Worm (Caenorhabditis elegans) whole organism, L4 larva: ENCODE data around the gene hsp-1.

ENCODE experiments used
- F26F4.8 ChIP-seq: fragments of 200-800 bp; sonication (Bioruptor generic); conservative IDR thresholded peaks from 2 replicates; pipeline ENCODE4 v1.3.6; 2022; ENCODE audit warnings: missing genetic modification characterization, missing compliant biosample characterization
- F44E2.7 ChIP-seq: fragments of 200-800 bp; sonication (Bioruptor generic); IDR thresholded peaks from 2 replicates; pipeline ENCODE4 v2.1.2; 2022; ENCODE audit warnings: missing genetic modification characterization, missing compliant biosample characterization
- R02D3.7 ChIP-seq: fragments of 150-350 bp; sonication (generic microtip); optimal IDR thresholded peaks from 3 replicates; lab custom pipeline; 2014; ENCODE audit warnings: missing biosample characterization, missing genetic modification characterization
- aha-1 ChIP-seq: fragments of 150-350 bp; peaks from one replicate; lab custom pipeline; 2014; ENCODE audit warnings: missing biosample characterization, missing genetic modification characterization
- attf-4 ChIP-seq: sonication (generic microtip); optimal IDR thresholded peaks from 3 replicates; lab custom pipeline; 2017; ENCODE audit warnings: missing biosample characterization, missing genetic modification characterization
- ceh-20 ChIP-seq: fragments of 200-800 bp; sonication (Bioruptor generic); IDR thresholded peaks from 2 replicates; pipeline ENCODE4 v1.3.6; 2022; ENCODE audit warnings: missing genetic modification reagents, missing genetic modification characterization, missing compliant biosample characterization
- ceh-82 ChIP-seq: sonication (generic microtip); optimal IDR thresholded peaks from 2 replicates; lab custom pipeline; 2017; ENCODE audit warnings: missing biosample characterization, missing genetic modification characterization
- daf-12 ChIP-seq: fragments of 150-350 bp; optimal IDR thresholded peaks from 2 replicates; lab custom pipeline; 2014; ENCODE audit warnings: missing biosample characterization, missing genetic modification reagents, missing genetic modification characterization
- daf-16 ChIP-seq, 3 experiments: sonication (generic microtip); optimal IDR thresholded peaks; 2 replicates each; lab custom pipeline; 2016 to 2017; ENCODE audit warnings: missing genetic modification characterization in 3 of 3, missing genetic modification reagents in 3 of 3, mild to moderate bottlenecking in 2 of 3, missing compliant biosample characterization in 2 of 3, missing biosample characterization in 1 of 3, moderate library complexity in 1 of 3
- dmd-8 ChIP-seq: fragments of 200-800 bp; sonication (Bioruptor generic); IDR thresholded peaks from 2 replicates; pipeline ENCODE4 v1.3.6; 2022; ENCODE audit warnings: missing genetic modification characterization, missing compliant biosample characterization
- dpl-1 ChIP-seq: fragments of 150-350 bp; optimal IDR thresholded peaks from 2 replicates; lab custom pipeline; 2014; ENCODE audit warnings: missing biosample characterization, missing genetic modification reagents, missing genetic modification characterization
- dve-1 ChIP-seq: sonication (generic microtip); optimal IDR thresholded peaks from 2 replicates; lab custom pipeline; 2017; ENCODE audit warnings: antibody characterized with exemption, mild to moderate bottlenecking, missing genetic modification characterization, missing compliant biosample characterization; ENCODE audit not compliant: insufficient read depth
- gei-8 ChIP-seq: fragments of 200-800 bp; sonication (Bioruptor generic); optimal IDR thresholded peaks from 2 replicates; lab custom pipeline; 2018; ENCODE audit warnings: mild to moderate bottlenecking, missing genetic modification characterization, missing compliant biosample characterization
- hlh-11 ChIP-seq: fragments of 200-800 bp; sonication (Bioruptor generic); optimal IDR thresholded peaks from 2 replicates; lab custom pipeline; 2018; ENCODE audit warnings: mild to moderate bottlenecking, missing genetic modification characterization, missing compliant biosample characterization
- hlh-30 ChIP-seq: sonication (generic microtip); optimal IDR thresholded peaks from 2 replicates; lab custom pipeline; 2017; ENCODE audit warnings: antibody characterized with exemption, mild to moderate bottlenecking, missing genetic modification characterization, missing compliant biosample characterization; ENCODE audit not compliant: insufficient read depth
- lin-13 ChIP-seq: fragments of 150-350 bp; optimal IDR thresholded peaks from 2 replicates; lab custom pipeline; 2014; ENCODE audit warnings: missing biosample characterization, missing genetic modification reagents, missing genetic modification characterization
- lin-38 ChIP-seq: fragments of 200-800 bp; sonication (Bioruptor generic); IDR thresholded peaks from 2 replicates; pipeline ENCODE4 v1.3.6; 2022; ENCODE audit warnings: missing genetic modification reagents, missing genetic modification characterization, missing compliant biosample characterization
- lin-39 ChIP-seq: fragments of 150-350 bp; optimal IDR thresholded peaks from 2 replicates; lab custom pipeline; 2014; ENCODE audit warnings: missing biosample characterization, missing genetic modification reagents, missing genetic modification characterization
- madf-9 ChIP-seq: fragments of 200-800 bp; sonication (Bioruptor generic); conservative IDR thresholded peaks from 2 replicates; pipeline ENCODE4 v1.3.6; 2022; ENCODE audit warnings: missing genetic modification reagents, missing genetic modification characterization, missing compliant biosample characterization
- mdl-1 ChIP-seq, 2 experiments: fragments of 150-350 bp in 1 of 2; sonication (generic microtip) in 1 of 2; optimal IDR thresholded peaks; 2 replicates each; lab custom pipeline; 2014 to 2017; ENCODE audit warnings: missing biosample characterization in 2 of 2, missing genetic modification characterization in 2 of 2
- mep-1 ChIP-seq: fragments of 150-350 bp; sonication (generic microtip); optimal IDR thresholded peaks from 3 replicates; lab custom pipeline; 2014; ENCODE audit warnings: missing biosample characterization, missing genetic modification characterization
- mxl-2 ChIP-seq: fragments of 200-800 bp; sonication (Bioruptor generic); conservative IDR thresholded peaks from 2 replicates; pipeline ENCODE4 v1.3.6; 2022; ENCODE audit warnings: missing genetic modification reagents, missing genetic modification characterization, missing compliant biosample characterization
- mxl-3 ChIP-seq: fragments of 200-800 bp; sonication (Bioruptor generic); optimal IDR thresholded peaks from 2 replicates; lab custom pipeline; 2018; ENCODE audit warnings: mild to moderate bottlenecking, missing genetic modification characterization, missing compliant biosample characterization
- nhr-25 ChIP-seq: sonication (generic microtip); optimal IDR thresholded peaks from 2 replicates; lab custom pipeline; 2017; ENCODE audit warnings: missing genetic modification characterization, mild to moderate bottlenecking, missing compliant biosample characterization, antibody characterized with exemption, moderate library complexity, borderline replicate concordance; ENCODE audit not compliant: insufficient read depth
- nhr-28 ChIP-seq: fragments of 150-350 bp; optimal IDR thresholded peaks from 2 replicates; lab custom pipeline; 2014; ENCODE audit warnings: missing biosample characterization, missing genetic modification characterization
- nhr-48 ChIP-seq: sonication (generic microtip); optimal IDR thresholded peaks from 2 replicates; lab custom pipeline; 2016; ENCODE audit warnings: mild to moderate bottlenecking, missing genetic modification characterization, missing compliant biosample characterization
- pha-4 ChIP-seq, 2 experiments: fragments of 150-350 bp in 1 of 2; fragments of 200-800 bp in 1 of 2; sonication (Bioruptor generic) in 1 of 2; IDR thresholded peaks in 1 of 2; optimal IDR thresholded peaks in 1 of 2; 2 replicates each; pipeline versions ENCODE4 v1.3.6 to Lab custom; 2014 to 2022; ENCODE audit warnings: missing genetic modification characterization in 2 of 2, missing genetic modification reagents in 2 of 2, missing biosample characterization in 1 of 2, missing compliant biosample characterization in 1 of 2
- pqm-1 ChIP-seq: sonication (generic microtip); optimal IDR thresholded peaks from 2 replicates; lab custom pipeline; 2017; ENCODE audit warnings: missing biosample characterization, missing genetic modification characterization
- sdz-12 ChIP-seq: fragments of 200-800 bp; sonication (Bioruptor generic); optimal IDR thresholded peaks from 2 replicates; lab custom pipeline; 2018; ENCODE audit warnings: mild to moderate bottlenecking, missing genetic modification characterization, missing compliant biosample characterization
- set-16 ChIP-seq: fragments of 200-800 bp; sonication (Bioruptor generic); IDR thresholded peaks from 2 replicates; pipeline ENCODE4 v1.3.6; 2022; ENCODE audit warnings: missing genetic modification reagents, missing genetic modification characterization, missing compliant biosample characterization
- snpc-4 ChIP-seq: fragments of 150-350 bp; optimal IDR thresholded peaks from 2 replicates; lab custom pipeline; 2014; ENCODE audit warnings: missing biosample characterization, missing genetic modification characterization
- spr-1 ChIP-seq: sonication (generic microtip); optimal IDR thresholded peaks from 2 replicates; lab custom pipeline; 2016; ENCODE audit warnings: mild to moderate bottlenecking, missing genetic modification characterization, missing compliant biosample characterization
- unc-130 ChIP-seq: sonication (generic microtip); optimal IDR thresholded peaks from 2 replicates; lab custom pipeline; 2016; ENCODE audit warnings: missing genetic modification reagents, missing genetic modification characterization, missing compliant biosample characterization
- zag-1 ChIP-seq: fragments of 150-350 bp; optimal IDR thresholded peaks from 2 replicates; lab custom pipeline; 2014; ENCODE audit warnings: missing biosample characterization, missing genetic modification characterization
- zip-11 ChIP-seq: fragments of 200-800 bp; sonication (Bioruptor generic); IDR thresholded peaks from 2 replicates; pipeline ENCODE4 v1.3.6; 2022; ENCODE audit warnings: missing genetic modification characterization, missing compliant biosample characterization

hsp-1 gene

DNA sequence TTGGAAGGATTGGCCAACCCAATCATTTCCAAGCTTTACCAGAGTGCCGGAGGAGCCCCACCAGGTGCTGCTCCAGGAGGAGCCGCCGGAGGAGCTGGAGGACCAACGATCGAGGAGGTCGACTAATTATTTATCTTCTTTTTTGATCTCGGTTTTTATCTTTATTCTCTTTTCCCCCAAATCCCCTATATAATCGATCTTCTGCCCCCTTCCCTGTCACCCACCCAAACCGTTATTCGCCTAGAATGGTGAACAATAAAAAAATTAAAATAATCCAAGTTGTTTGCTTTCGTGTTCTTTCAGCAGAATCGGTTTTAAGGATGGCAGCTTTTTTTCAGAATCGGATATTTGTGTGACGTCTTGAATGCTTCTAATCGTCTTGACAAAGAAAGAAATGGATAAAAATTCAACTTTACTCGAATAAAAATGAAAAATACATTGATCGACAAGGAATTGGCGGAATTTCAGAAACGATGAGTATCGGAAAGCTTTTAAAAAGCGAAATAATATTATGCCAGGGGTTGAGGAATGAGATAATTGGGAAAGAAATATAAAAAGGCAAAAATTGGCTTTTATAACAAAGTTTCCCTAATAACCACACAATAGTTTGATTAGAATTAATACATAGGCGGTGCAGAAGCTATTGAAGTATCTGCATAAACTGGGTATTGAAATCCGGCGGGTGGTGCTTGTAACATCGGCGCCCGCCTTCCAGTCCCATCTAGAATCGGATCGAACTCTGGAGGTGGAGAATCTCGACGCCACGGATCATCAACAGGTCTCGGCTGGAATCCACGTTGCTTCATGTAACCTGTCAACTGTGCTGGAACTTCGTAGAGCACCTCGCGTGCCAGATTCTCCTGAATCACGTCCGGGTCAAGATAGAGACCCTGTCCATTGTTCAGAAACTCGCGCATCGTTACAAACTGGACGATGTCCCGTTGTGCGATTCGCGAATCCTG lies 2.6 kb downstream of the hsp-1 start (continued):
- peak; percentile 4 for TF ChIP-seq sdz-12 (GFP tag; lab: Kevin White, UChicago)
- no peak for TF ChIP-seq R02D3.7
- peak; percentile 89 for TF ChIP-seq mep-1 (tag; lab: Kevin White, UChicago)
- no peak for TF ChIP-seq daf-12 (tag; lab: Kevin White, UChicago)
- TF ChIP-seq pqm-1 (tag; lab: Kevin White, UChicago): no peak
- TF ChIP-seq dve-1: peak; percentile 95
- no peak for TF ChIP-seq nhr-28 (tag; lab: Kevin White, UChicago)
- no peak for TF ChIP-seq gei-8 (GFP tag; lab: Kevin White, UChicago)
- peak; percentile 67 for TF ChIP-seq dmd-8 (GFP tag; lab: Robert Waterston, UW)
- peak; percentile 74 for TF ChIP-seq hlh-11
- TF ChIP-seq mxl-3 (GFP tag; lab: Kevin White, UChicago): no peak
- TF ChIP-seq nhr-25 (tag; lab: Kevin White, UChicago): no peak
- peak; percentile 95 for TF ChIP-seq set-16 (GFP tag; lab: Robert Waterston, UW)
- TF ChIP-seq zag-1 (tag; lab: Kevin White, UChicago): no peak
- TF ChIP-seq F44E2.7 (GFP tag; lab: Robert Waterston, UW): no peak
- peak; percentile 81 for TF ChIP-seq lin-38
- TF ChIP-seq snpc-4 (tag; lab: Kevin White, UChicago): no peak
- peak; percentile 49; the same call in 1 of the 2 replicates for TF ChIP-seq ceh-20 (GFP tag; lab: Robert Waterston, UW)
- peak; percentile 49 for TF ChIP-seq hlh-30 (tag; lab: Kevin White, UChicago)
- peak; percentile 31; the same call in 1 of the 2 replicates for TF ChIP-seq mxl-2 (GFP tag; lab: Robert Waterston, UW)
- TF ChIP-seq daf-16 (GFP tag; optimal IDR thresholded peaks at IDR 0.05; lab: Kevin White, UChicago): peak; percentile 0 to 46
- TF ChIP-seq daf-16 (tag; optimal IDR thresholded peaks at IDR 0.05; lab: Kevin White, UChicago): peak; percentile 75
- peak; percentile 89 for TF ChIP-seq lin-13 (GFP tag; lab: Kevin White, UChicago)
- no peak for TF ChIP-seq lin-39
- peak; percentile 56 for TF ChIP-seq spr-1 (tag; lab: Kevin White, UChicago)
- TF ChIP-seq ceh-82 (tag; lab: Kevin White, UChicago): no peak
- TF ChIP-seq nhr-48 (tag; lab: Kevin White, UChicago): no peak
- TF ChIP-seq F26F4.8 (GFP tag; lab: Robert Waterston, UW): peak; percentile 56; the same call in 1 of the 2 replicates
- TF ChIP-seq, all 104 proteins: peak for 60

- TF ChIP-seq dmd-8 (GFP tag; lab: Robert Waterston, UW) (no peak), dpl-1 (GFP tag; lab: Kevin White, UChicago) (no peak), unc-130 (GFP tag; lab: Kevin White, UChicago) (no peak), pha-4 (GFP tag; IDR thresholded peaks at IDR 0.05; lab: Robert Waterston, UW) (no peak), pha-4 (tag; optimal IDR thresholded peaks at IDR 0.05; lab: Kevin White, UChicago) (no peak), R02D3.7 (no peak), aha-1 (tag; lab: Kevin White, UChicago) (no peak), mdl-1 (tag; optimal IDR thresholded peaks at IDR 0.05; lab: Kevin White, UChicago) (no peak), attf-4 (tag; lab: Kevin White, UChicago) (no peak), madf-9 (GFP tag; lab: Robert Waterston, UW) (no peak), set-16 (GFP tag; lab: Robert Waterston, UW) (no peak), zip-11 (GFP tag; lab: Robert Waterston, UW) (no peak)
Observed at ce11 chrIV:17284099-17284498, 5.3 kb downstream of the hsp-1 start, which contains the start of gene nra-1. Gene nra-1 (minus strand): TSS chrIV:17284199.
